Worm (Caenorhabditis elegans) whole organism, L4 larva: ENCODE data around the gene emg-1.
A peak's percentile ranks its signal among the peaks of the same experiment; 100 is the strongest.

Experiments
- ama-1 ChIP-seq: fragments of 150-350 bp; optimal IDR thresholded peaks from 2 replicates; lab custom pipeline; 2014; ENCODE audit warnings: inconsistent platforms, mixed read lengths
- ceh-32 ChIP-seq: sonication (generic microtip); optimal IDR thresholded peaks from 2 replicates; lab custom pipeline; 2016; ENCODE audit warnings: mild to moderate bottlenecking, missing genetic modification characterization, missing compliant biosample characterization; ENCODE audit not compliant: poor library complexity
- cey-2 ChIP-seq: sonication (generic microtip); optimal IDR thresholded peaks from 3 replicates; lab custom pipeline; 2017; ENCODE audit warnings: missing genetic modification characterization, mild to moderate bottlenecking, missing compliant biosample characterization, antibody characterized with exemption, borderline replicate concordance; ENCODE audit not compliant: insufficient read depth
- dpl-1 ChIP-seq: fragments of 150-350 bp; optimal IDR thresholded peaks from 2 replicates; lab custom pipeline; 2014; ENCODE audit warnings: missing biosample characterization, missing genetic modification reagents, missing genetic modification characterization
- lim-7 ChIP-seq: fragments of 200-800 bp; sonication (Bioruptor generic); IDR thresholded peaks from 2 replicates; pipeline ENCODE4 v1.3.6; 2022; ENCODE audit warnings: missing genetic modification characterization, missing compliant biosample characterization
- lin-39 ChIP-seq: fragments of 150-350 bp; optimal IDR thresholded peaks from 2 replicates; lab custom pipeline; 2014; ENCODE audit warnings: missing biosample characterization, missing genetic modification reagents, missing genetic modification characterization
- mdl-1 ChIP-seq, 2 experiments: fragments of 150-350 bp in 1 of 2; sonication (generic microtip) in 1 of 2; optimal IDR thresholded peaks; 2 replicates each; lab custom pipeline; 2014 to 2017; ENCODE audit warnings: missing biosample characterization in 2 of 2, missing genetic modification characterization in 2 of 2
- nhr-11 ChIP-seq: fragments of 150-350 bp; optimal IDR thresholded peaks from 2 replicates; lab custom pipeline; 2014; ENCODE audit warnings: missing biosample characterization, missing genetic modification characterization
- nhr-237 ChIP-seq: sonication (generic microtip); optimal IDR thresholded peaks from 2 replicates; lab custom pipeline; 2017; ENCODE audit warnings: missing biosample characterization, missing genetic modification characterization
- snpc-4 ChIP-seq: fragments of 150-350 bp; optimal IDR thresholded peaks from 2 replicates; lab custom pipeline; 2014; ENCODE audit warnings: missing biosample characterization, missing genetic modification characterization
- vab-7 ChIP-seq: fragments of 200-800 bp; sonication (Bioruptor generic); IDR thresholded peaks from 2 replicates; pipeline ENCODE4 v1.3.6; 2022; ENCODE audit warnings: missing genetic modification reagents, missing genetic modification characterization, missing compliant biosample characterization
- ztf-7 ChIP-seq: fragments of 150-350 bp; optimal IDR thresholded peaks from 2 replicates; lab custom pipeline; 2014; ENCODE audit warnings: missing biosample characterization, missing genetic modification characterization

DNA sequence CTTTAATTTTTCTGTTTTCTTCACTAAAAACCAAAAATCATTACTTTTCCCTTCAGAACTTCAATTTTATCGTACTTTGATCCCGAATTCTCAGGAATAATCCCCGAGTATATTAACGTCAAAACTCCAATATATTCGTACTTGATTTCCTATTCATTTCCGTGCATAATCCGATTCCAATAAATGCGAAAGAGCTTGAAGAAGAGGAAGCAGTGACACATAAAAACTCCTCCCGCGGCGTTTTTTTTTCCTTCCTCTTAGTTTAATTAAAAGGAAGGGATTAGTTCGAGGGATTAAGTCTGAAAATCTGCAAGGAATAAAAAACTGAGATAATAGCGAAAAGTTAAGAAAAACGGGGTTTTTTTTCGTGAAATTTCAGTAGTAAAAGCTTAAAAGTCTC lies 48.4 kb upstream of the emg-1 start:
- no peak for TF ChIP-seq snpc-4 (tag; lab: Kevin White, UChicago)
- TF ChIP-seq lin-39 (tag; lab: Kevin White, UChicago) = no peak
- TF ChIP-seq ceh-32 (tag; lab: Kevin White, UChicago) = no peak
- TF ChIP-seq lim-7 = no peak
- TF ChIP-seq ama-1 (lab: Kevin White, UChicago) = no peak
- TF ChIP-seq mdl-1 (tag; optimal IDR thresholded peaks at IDR 0.05; lab: Kevin White, UChicago) = no peak
- TF ChIP-seq dpl-1 (GFP tag; lab: Kevin White, UChicago) = no peak
- TF ChIP-seq cey-2 (tag; lab: Kevin White, UChicago) = no peak
- TF ChIP-seq nhr-11 (tag; lab: Kevin White, UChicago) = peak; percentile 14
- no peak for TF ChIP-seq nhr-237 (tag; lab: Kevin White, UChicago)
- TF ChIP-seq ztf-7 (tag; lab: Kevin White, UChicago) = no peak
- TF ChIP-seq vab-7 (GFP tag; lab: Robert Waterston, UW) = no peak
